Worm (Caenorhabditis elegans) whole organism, young adult: ENCODE measurements around the gene srbc-84.

ENCODE experiments used
- F55B11.4 ChIP-seq: sonication (generic microtip); optimal IDR thresholded peaks from 2 replicates; lab custom pipeline; 2016; ENCODE audit warnings: missing compliant biosample characterization, missing genetic modification characterization, borderline replicate concordance; ENCODE audit not compliant: insufficient read depth
- Y53F4B.3 ChIP-seq: fragments of 200-800 bp; sonication (Bioruptor generic); IDR thresholded peaks from 2 replicates; pipeline ENCODE4 v1.3.6; 2022; ENCODE audit warnings: missing genetic modification reagents, missing genetic modification characterization, missing compliant biosample characterization
- ama-1 ChIP-seq, 3 experiments: fragments of 150-350 bp in 1 of 3; sonication (generic microtip) in 2 of 3; optimal IDR thresholded peaks; 2 replicates each; lab custom pipeline; 2014 to 2018; ENCODE audit warnings: missing biosample characterization in 2 of 3, missing genetic modification characterization in 2 of 3, missing genetic modification reagents in 2 of 3
- ceh-58 ChIP-seq: fragments of 200-800 bp; sonication (Bioruptor generic); IDR thresholded peaks from 2 replicates; pipeline ENCODE4 v1.3.6; 2022; ENCODE audit warnings: missing genetic modification characterization, missing compliant biosample characterization
- unc-130 ChIP-seq: sonication (generic microtip); optimal IDR thresholded peaks from 2 replicates; lab custom pipeline; 2016; ENCODE audit warnings: missing genetic modification reagents, missing genetic modification characterization, missing compliant biosample characterization
- ztf-18 ChIP-seq: sonication (generic microtip); optimal IDR thresholded peaks from 2 replicates; lab custom pipeline; 2016; ENCODE audit warnings: missing genotype, mild to moderate bottlenecking, missing genetic modification characterization, missing compliant biosample characterization
- ztf-25 ChIP-seq: fragments of 200-800 bp; sonication (Bioruptor generic); IDR thresholded peaks from 2 replicates; pipeline ENCODE4 v1.3.6; 2022; ENCODE audit warnings: missing genetic modification reagents, missing genetic modification characterization, missing compliant biosample characterization
- ztf-3 ChIP-seq: fragments of 200-800 bp; sonication (Bioruptor generic); optimal IDR thresholded peaks from 2 replicates; lab custom pipeline; 2018; ENCODE audit warnings: mild to moderate bottlenecking, missing genetic modification characterization, missing compliant biosample characterization

DNA sequence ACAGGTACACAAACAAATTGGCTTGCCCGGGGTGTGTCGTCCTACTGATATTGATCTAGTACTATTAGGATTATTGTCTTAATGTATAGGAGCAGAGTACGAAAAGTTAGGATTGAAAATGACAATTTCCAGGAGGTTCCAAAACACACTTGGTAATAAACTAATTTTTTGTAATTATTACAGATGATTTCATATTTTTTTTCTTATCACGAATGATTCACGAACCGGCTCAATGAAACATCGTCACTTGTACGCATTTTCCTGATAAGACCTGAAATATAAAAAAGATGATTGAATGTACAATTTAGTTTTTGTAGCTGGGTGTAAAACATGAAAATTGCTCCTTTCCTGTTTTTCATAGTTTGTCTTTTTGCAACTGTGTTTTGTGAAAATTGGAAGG is 3.7 kb downstream of the srbc-84 start, which contains the start of the genes C31A11.13 and oac-6:
- TF ChIP-seq ceh-58 (GFP tag; lab: Robert Waterston, UW) = no peak
- TF ChIP-seq unc-130 = no peak
- TF ChIP-seq ztf-25 (GFP tag; lab: Robert Waterston, UW) = no peak
- no peak for TF ChIP-seq ztf-18 (tag; lab: Kevin White, UChicago)
- TF ChIP-seq ama-1 (optimal IDR thresholded peaks at IDR 0.05; lab: Kevin White, UChicago) = no peak
- TF ChIP-seq ama-1 (GFP tag; optimal IDR thresholded peaks at IDR 0.05; lab: Kevin White, UChicago) = no peak
- no peak for TF ChIP-seq F55B11.4
- TF ChIP-seq ztf-3 (GFP tag; lab: Kevin White, UChicago) = no peak
- TF ChIP-seq Y53F4B.3 (GFP tag; lab: Robert Waterston, UW) = no peak
